Worm (Caenorhabditis elegans): ENCODE results near the gene fbxb-29.
"Not testable (repeated sequence)": the region's sequence is repeated elsewhere in the genome, so short reads cannot be mapped to it uniquely, and the experiment has no call there.

fbxb-29 gene

DNA sequence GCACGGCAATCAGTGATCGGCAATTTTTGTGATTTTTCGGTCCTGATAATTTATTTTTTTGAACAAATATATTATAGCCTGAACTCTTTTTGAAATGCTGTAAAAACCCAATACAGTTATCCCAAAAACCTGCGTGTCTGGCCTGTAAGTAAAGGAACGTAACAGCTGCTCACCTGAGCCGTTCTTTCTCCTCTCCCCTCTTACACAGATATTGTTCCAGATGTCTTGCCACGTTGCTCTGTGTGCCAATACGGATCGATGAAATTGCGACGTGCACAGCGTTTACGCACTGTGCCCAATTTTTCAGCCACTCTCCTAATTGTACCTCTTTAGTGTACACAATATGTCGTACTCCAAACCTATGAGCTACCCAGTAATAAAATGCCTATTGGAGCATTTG, 40.8 kb downstream of the fbxb-29 start, which contains the start of gene sdz-4:
TSS of gene sdz-4 (plus strand) at position 301 of the 400 bp plus-strand sequence.
- TF ChIP-seq ceh-9 (tag; optimal IDR thresholded peaks at IDR 0.05), result no peak
- TF ChIP-seq ama-1 (optimal IDR thresholded peaks at IDR 0.05), result no peak
- TF ChIP-seq gmeb-2 (tag; optimal IDR thresholded peaks at IDR 0.05), result no peak
- TF ChIP-seq pag-3 (tag; optimal IDR thresholded peaks at IDR 0.05; ENCODE audit: borderline replicate concordance), result no peak
- no peak for TF ChIP-seq lin-11 (tag; optimal IDR thresholded peaks at IDR 0.05)
- no peak for TF ChIP-seq ceh-2 (tag; optimal IDR thresholded peaks at IDR 0.05)
- no peak for TF ChIP-seq mec-3 (tag; optimal IDR thresholded peaks at IDR 0.05; ENCODE audit: borderline replicate concordance)
- TF ChIP-seq T23F11.4 (GFP tag; optimal IDR thresholded peaks at IDR 0.05), result no peak
- no peak for TF ChIP-seq ceh-30 (tag; optimal IDR thresholded peaks at IDR 0.05)
- no peak for TF ChIP-seq unc-42 (tag; optimal IDR thresholded peaks at IDR 0.05)
- TF ChIP-seq rnt-1 (tag; optimal IDR thresholded peaks at IDR 0.05), result no peak
- no peak for TF ChIP-seq K02D7.2 (tag; optimal IDR thresholded peaks at IDR 0.05)
- no peak for TF ChIP-seq hlh-13 (GFP tag; optimal IDR thresholded peaks at IDR 0.05)
- TF ChIP-seq ceh-19 (GFP tag; optimal IDR thresholded peaks at IDR 0.05), result no peak
- TF ChIP-seq Y22D7AL.16 (tag; optimal IDR thresholded peaks at IDR 0.05), result no peak
- TF ChIP-seq ceh-24 (tag; optimal IDR thresholded peaks at IDR 0.05), result no peak
- TF ChIP-seq nhr-232 (tag; optimal IDR thresholded peaks at IDR 0.05), result no peak
- TF ChIP-seq unc-55 (GFP tag; optimal IDR thresholded peaks at IDR 0.05), result no peak

- TF ChIP-seq mec-3 (tag; optimal IDR thresholded peaks at IDR 0.05; ENCODE audit: borderline replicate concordance); T23F11.4 (GFP tag; optimal IDR thresholded peaks at IDR 0.05); ceh-6 (GFP tag; optimal IDR thresholded peaks at IDR 0.05): not testable (repeated sequence)
Measured at ce11 chrII:954626-955025, 44.8 kb downstream of the fbxb-29 start, which contains the start of gene fbxc-7. Gene fbxc-7 (plus strand): TSS chrII:954926.

DNA sequence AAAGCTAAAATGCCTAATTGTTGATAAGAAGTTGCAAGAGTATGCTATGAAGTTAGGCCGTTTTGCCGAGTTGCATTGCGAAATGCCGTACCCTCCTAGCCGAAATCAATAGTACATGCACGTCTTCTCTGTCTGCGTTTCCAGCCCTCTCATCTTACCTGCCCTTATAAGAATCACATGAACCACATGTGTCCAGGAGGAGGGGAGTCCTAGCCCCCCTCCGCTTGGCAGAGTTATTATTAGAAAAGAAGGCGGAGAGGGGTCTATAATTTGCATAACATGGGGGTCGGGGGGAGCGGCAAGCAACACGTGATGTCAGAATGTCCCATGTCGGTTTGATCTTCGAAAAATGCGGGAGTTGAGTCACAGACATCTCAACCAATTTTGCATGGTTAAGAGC, 46.3 kb downstream of the fbxb-29 start:
- TF ChIP-seq ref-2 (tag; optimal IDR thresholded peaks at IDR 0.05), result no peak
- peak; percentile 6 for TF ChIP-seq ceh-48 (tag; optimal IDR thresholded peaks at IDR 0.05)
- no peak for TF ChIP-seq fax-1 (tag; optimal IDR thresholded peaks at IDR 0.05)
- TF ChIP-seq ceh-31 (tag; optimal IDR thresholded peaks at IDR 0.05), result no peak
- no peak for TF ChIP-seq hlh-8 (tag; optimal IDR thresholded peaks at IDR 0.05)
- TF ChIP-seq hlh-30 (tag; optimal IDR thresholded peaks at IDR 0.05; ENCODE audit: insufficient read depth), result peak; percentile 60

DNA sequence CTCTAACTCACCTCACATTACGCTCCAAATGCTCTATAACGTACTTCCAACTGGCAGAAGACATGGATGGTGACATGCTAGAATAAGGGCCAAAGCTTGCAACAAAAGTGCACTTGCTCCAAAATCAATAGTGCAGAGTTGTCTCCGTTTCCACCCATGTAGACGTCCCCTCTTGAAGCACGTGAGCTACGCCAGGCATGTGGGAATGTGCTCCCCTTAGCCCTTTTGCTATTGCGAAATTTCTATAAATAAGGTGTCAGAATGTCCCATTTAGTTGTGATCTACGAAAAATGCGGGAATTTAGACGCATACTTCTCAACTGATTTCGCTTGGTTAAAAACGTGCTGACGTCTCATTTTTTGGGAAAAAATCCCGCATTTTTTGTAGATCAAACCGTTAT, 49.0 kb downstream of the fbxb-29 start:
- TF ChIP-seq ceh-48 (tag; optimal IDR thresholded peaks at IDR 0.05), result peak; percentile 46
- TF ChIP-seq ceh-19 (GFP tag; optimal IDR thresholded peaks at IDR 0.05), result peak; percentile 28
- TF ChIP-seq gmeb-2 (tag; optimal IDR thresholded peaks at IDR 0.05), result no peak

Data from whole organism, late embryonic.